Fruit fly (Drosophila melanogaster) whole organism, embryonic: ENCODE results near the gene Kap3.

ENCODE experiments used
- Ada2b ChIP-seq: fragments of 200-800 bp; sonication (Bioruptor generic); IDR thresholded peaks from 2 replicates; pipeline ENCODE4 v1.3.6; 2022; ENCODE audit warnings: missing biosample characterization, missing genetic modification characterization
- B-H2 ChIP-seq: fragments of 200-800 bp; sonication (Bioruptor generic); optimal IDR thresholded peaks from 2 replicates; lab custom pipeline; 2018; ENCODE audit warnings: missing biosample characterization, mild to moderate bottlenecking, missing genetic modification characterization
- CG11560 ChIP-seq: fragments of 200-800 bp; sonication (Bioruptor generic); IDR thresholded peaks from 3 replicates; pipeline ENCODE4 v1.3.6; 2022; ENCODE audit warnings: missing biosample characterization, missing genetic modification characterization
- CG12391 ChIP-seq: fragments of 200-800 bp; sonication (Bioruptor generic); optimal IDR thresholded peaks from 3 replicates; lab custom pipeline; 2018; ENCODE audit warnings: missing biosample characterization, mild to moderate bottlenecking, missing genetic modification characterization, moderate library complexity
- CG13296 ChIP-seq: fragments of 200-800 bp; sonication (Bioruptor generic); optimal IDR thresholded peaks from 3 replicates; lab custom pipeline; 2018; ENCODE audit warnings: missing biosample characterization, mild to moderate bottlenecking, missing genetic modification characterization
- CG13624 ChIP-seq: fragments of 200-800 bp; sonication (Bioruptor generic); optimal IDR thresholded peaks from 2 replicates; lab custom pipeline; 2016; ENCODE audit warnings: missing biosample characterization, missing genetic modification characterization
- CG1647 ChIP-seq: fragments of 200-800 bp; sonication (Bioruptor generic); optimal IDR thresholded peaks from 3 replicates; lab custom pipeline; 2016; ENCODE audit warnings: missing biosample characterization, missing genetic modification characterization
- CG16815 ChIP-seq: fragments of 200-800 bp; sonication (Bioruptor generic); optimal IDR thresholded peaks from 3 replicates; lab custom pipeline; 2017; ENCODE audit warnings: missing biosample characterization, mild to moderate bottlenecking, missing genetic modification characterization
- CG17912 ChIP-seq: fragments of 200-800 bp; sonication (Bioruptor generic); optimal IDR thresholded peaks from 2 replicates; lab custom pipeline; 2018; ENCODE audit warnings: missing biosample characterization, mild to moderate bottlenecking, missing genetic modification characterization
- CG18619 ChIP-seq: fragments of 200-800 bp; sonication (Bioruptor generic); optimal IDR thresholded peaks from 3 replicates; lab custom pipeline; 2017; ENCODE audit warnings: missing biosample characterization, mild to moderate bottlenecking, missing genetic modification characterization
- CG30403 ChIP-seq: fragments of 200-800 bp; sonication (Bioruptor generic); optimal IDR thresholded peaks from 3 replicates; lab custom pipeline; 2016; ENCODE audit warnings: missing biosample characterization, missing genetic modification characterization
- CG4360 ChIP-seq: fragments of 200-800 bp; sonication (Bioruptor generic); IDR thresholded peaks from 2 replicates; pipeline ENCODE4 v1.3.6; 2022; ENCODE audit warnings: missing biosample characterization, missing genetic modification characterization
- CG4854 ChIP-seq: fragments of 200-800 bp; sonication (Bioruptor generic); optimal IDR thresholded peaks from 2 replicates; lab custom pipeline; 2016; ENCODE audit warnings: missing biosample characterization, missing genetic modification characterization, inconsistent platforms
- CG5245 ChIP-seq: fragments of 200-800 bp; sonication (Bioruptor generic); optimal IDR thresholded peaks from 3 replicates; lab custom pipeline; 2016; ENCODE audit warnings: missing biosample characterization, missing genetic modification characterization
- CG6683 ChIP-seq: fragments of 200-800 bp; sonication (Bioruptor generic); optimal IDR thresholded peaks from 2 replicates; lab custom pipeline; 2017; ENCODE audit warnings: missing biosample characterization, mild to moderate bottlenecking, missing genetic modification characterization, missing genetic modification reagents
- CG8290 ChIP-seq, 3 experiments: fragments of 200-800 bp; sonication (Bioruptor generic); optimal IDR thresholded peaks; 2 replicates each; lab custom pipeline; 2016 to 2019; ENCODE audit warnings: missing biosample characterization in 3 of 3, missing genetic modification characterization in 3 of 3, mild to moderate bottlenecking in 2 of 3, moderate library complexity in 1 of 3
- Dref ChIP-seq: fragments of 200-800 bp; sonication (Bioruptor generic); IDR thresholded peaks from 2 replicates; pipeline ENCODE4 v1.3.6; 2022; ENCODE audit warnings: missing biosample characterization, missing genetic modification characterization
- E2f2 ChIP-seq: fragments of 200-800 bp; sonication (Bioruptor generic); IDR thresholded peaks from 2 replicates; pipeline ENCODE4 v1.3.6; 2022; ENCODE audit warnings: missing biosample characterization, missing genetic modification characterization
- Fer3 ChIP-seq: fragments of 200-800 bp; sonication (Bioruptor generic); optimal IDR thresholded peaks from 2 replicates; lab custom pipeline; 2018; ENCODE audit warnings: missing biosample characterization, mild to moderate bottlenecking, missing genetic modification characterization, moderate library complexity
- HLH4C ChIP-seq: fragments of 200-800 bp; sonication (Bioruptor generic); IDR thresholded peaks from 3 replicates; pipeline ENCODE4 v1.3.6; 2022; ENCODE audit warnings: missing biosample characterization, missing genetic modification characterization; ENCODE audit not compliant: partially characterized antibody
- HLHmδ ChIP-seq: fragments of 200-800 bp; sonication (Bioruptor generic); optimal IDR thresholded peaks from 2 replicates; lab custom pipeline; 2018; ENCODE audit warnings: missing biosample characterization, mild to moderate bottlenecking, missing genetic modification characterization, moderate library complexity
- Lpt ChIP-seq: fragments of >200 bp; optimal IDR thresholded peaks from 2 replicates; lab custom pipeline; 2018; ENCODE audit warnings: missing biosample characterization, missing genetic modification characterization
- MESR4 ChIP-seq: fragments of 200-800 bp; sonication (Bioruptor generic); optimal IDR thresholded peaks from 2 replicates; lab custom pipeline; 2018; ENCODE audit warnings: missing biosample characterization, mild to moderate bottlenecking, missing genetic modification characterization, moderate library complexity
- Mrtf ChIP-seq: fragments of 200-800 bp; sonication (Bioruptor generic); IDR thresholded peaks from 3 replicates; pipeline ENCODE4 v1.3.6; 2022; ENCODE audit warnings: missing biosample characterization, missing genetic modification characterization
- PHDP ChIP-seq: fragments of 200-800 bp; sonication (Bioruptor generic); optimal IDR thresholded peaks from 3 replicates; lab custom pipeline; 2018; ENCODE audit warnings: missing biosample characterization, mild to moderate bottlenecking, missing genetic modification characterization, moderate library complexity
- Pdp1 ChIP-seq, 2 experiments: fragments of 200-800 bp; sonication (Bioruptor generic); optimal IDR thresholded peaks; 3 replicates each; lab custom pipeline; 2016; ENCODE audit warnings: missing biosample characterization in 2 of 2, missing genetic modification characterization in 2 of 2, mild to moderate bottlenecking in 1 of 2, moderate library complexity in 1 of 2
- Rfx ChIP-seq: fragments of 200-800 bp; sonication (Bioruptor generic); IDR thresholded peaks from 2 replicates; pipeline ENCODE4 v1.3.6; 2022; ENCODE audit warnings: missing biosample characterization, missing genetic modification characterization
- Side ChIP-seq: fragments of 200-800 bp; sonication (Bioruptor generic); optimal IDR thresholded peaks from 2 replicates; lab custom pipeline; 2016; ENCODE audit warnings: missing biosample characterization, missing genetic modification characterization
- amos ChIP-seq: fragments of 200-800 bp; sonication (Bioruptor generic); IDR thresholded peaks from 2 replicates; pipeline ENCODE4 v1.3.6; 2022; ENCODE audit warnings: missing biosample characterization, missing genetic modification characterization; ENCODE audit not compliant: partially characterized antibody
- bsh ChIP-seq, 2 experiments: fragments of 200-800 bp; sonication (Bioruptor generic); optimal IDR thresholded peaks; 2 replicates each; lab custom pipeline; 2017 to 2018; ENCODE audit warnings: mild to moderate bottlenecking in 2 of 2, missing biosample characterization in 2 of 2, missing genetic modification characterization in 2 of 2, moderate library complexity in 1 of 2
- cad ChIP-seq: fragments of >200 bp; optimal IDR thresholded peaks from 2 replicates; lab custom pipeline; 2017; ENCODE audit warnings: missing biosample characterization, missing genetic modification characterization
- corto ChIP-seq: fragments of 200-800 bp; sonication (Bioruptor generic); optimal IDR thresholded peaks from 2 replicates; lab custom pipeline; 2016; ENCODE audit warnings: missing biosample characterization, mild to moderate bottlenecking, missing genetic modification characterization, moderate library complexity
- crc ChIP-seq: fragments of 200-800 bp; sonication (Bioruptor generic); optimal IDR thresholded peaks from 2 replicates; lab custom pipeline; 2016; ENCODE audit warnings: missing biosample characterization, missing genetic modification characterization
- cwo ChIP-seq: fragments of 200-800 bp; sonication (Bioruptor generic); optimal IDR thresholded peaks from 3 replicates; lab custom pipeline; 2017; ENCODE audit warnings: missing biosample characterization, missing genetic modification characterization, mild to moderate bottlenecking, moderate library complexity, missing genetic modification reagents
- disco-r ChIP-seq: fragments of 200-800 bp; sonication (Bioruptor generic); optimal IDR thresholded peaks from 2 replicates; lab custom pipeline; 2016; ENCODE audit warnings: missing biosample characterization, missing genetic modification characterization
- dmrt11E ChIP-seq: fragments of 200-800 bp; sonication (Bioruptor generic); optimal IDR thresholded peaks from 3 replicates; lab custom pipeline; 2018; ENCODE audit warnings: missing biosample characterization, mild to moderate bottlenecking, missing genetic modification characterization, moderate library complexity
- ems ChIP-seq: fragments of 200-800 bp; sonication (Bioruptor generic); optimal IDR thresholded peaks from 3 replicates; lab custom pipeline; 2016; ENCODE audit warnings: missing biosample characterization, missing genetic modification characterization
- eve ChIP-seq, 2 experiments: fragments of >200 bp; optimal IDR thresholded peaks; 2 replicates each; lab custom pipeline; 2017; ENCODE audit warnings: missing biosample characterization in 2 of 2, missing genetic modification characterization in 2 of 2
- ftz-f1 ChIP-seq: fragments of 200-800 bp; sonication (Bioruptor generic); optimal IDR thresholded peaks from 2 replicates; lab custom pipeline; 2016; ENCODE audit warnings: missing biosample characterization, missing genetic modification characterization
- fu2 ChIP-seq: fragments of 200-800 bp; sonication (Bioruptor generic); optimal IDR thresholded peaks from 2 replicates; lab custom pipeline; 2016; ENCODE audit warnings: missing biosample characterization, missing genetic modification characterization
- gt ChIP-seq: fragments of 200-800 bp; sonication (Bioruptor generic); IDR thresholded peaks from 2 replicates; pipeline ENCODE4 v1.3.6; 2022; ENCODE audit warnings: missing biosample characterization, missing genetic modification characterization
- ken ChIP-seq: fragments of 200-800 bp; sonication (Bioruptor generic); IDR thresholded peaks from 3 replicates; pipeline ENCODE4 v1.3.6; 2022; ENCODE audit warnings: missing biosample characterization, missing genetic modification characterization
- maf-S ChIP-seq: fragments of 200-800 bp; sonication (Bioruptor generic); optimal IDR thresholded peaks from 2 replicates; lab custom pipeline; 2016; ENCODE audit warnings: missing biosample characterization, missing genetic modification characterization
- mld ChIP-seq: fragments of 200-800 bp; sonication (Bioruptor generic); IDR thresholded peaks from 3 replicates; pipeline ENCODE4 v1.3.6; 2022; ENCODE audit warnings: missing biosample characterization, missing genetic modification characterization; ENCODE audit not compliant: partially characterized antibody
- repo ChIP-seq: fragments of 200-800 bp; sonication (Bioruptor generic); optimal IDR thresholded peaks from 2 replicates; lab custom pipeline; 2016; ENCODE audit warnings: missing biosample characterization, missing genetic modification characterization
- rib ChIP-seq: fragments of 200-800 bp; sonication (Bioruptor generic); IDR thresholded peaks from 2 replicates; pipeline ENCODE4 v1.3.6; 2022; ENCODE audit warnings: missing biosample characterization, missing genetic modification characterization
- sens ChIP-seq: fragments of 200-800 bp; sonication (Bioruptor generic); peaks from one replicate; lab custom pipeline; 2016; ENCODE audit warnings: missing biosample characterization, missing genetic modification characterization
- tna ChIP-seq: fragments of 200-800 bp; sonication (Bioruptor generic); IDR thresholded peaks from 2 replicates; pipeline ENCODE4 v1.3.6; 2022; ENCODE audit warnings: missing biosample characterization, missing genetic modification characterization; ENCODE audit not compliant: partially characterized antibody
- twi ChIP-seq: fragments of 200-800 bp; optimal IDR thresholded peaks from 2 replicates; lab custom pipeline; 2019; ENCODE audit warnings: missing biosample characterization, mild to moderate bottlenecking, missing genetic modification characterization, moderate library complexity
- zfh2 ChIP-seq: fragments of 200-800 bp; sonication (Bioruptor generic); optimal IDR thresholded peaks from 2 replicates; lab custom pipeline; 2016; ENCODE audit warnings: missing biosample characterization, missing genetic modification characterization

The Kap3 gene

dm6 chrX:11340719-11341322, 937 bp upstream of the Kap3 start (continued):
- TF ChIP-seq CG1647, result no peak
- TF ChIP-seq bsh (GFP tag; optimal IDR thresholded peaks at IDR 0.05; lab: Kevin White, UChicago), result peak in 1 of 2 experiments; percentile 16
- TF ChIP-seq mld (GFP tag; lab: Robert Waterston, UW), result no peak
- TF ChIP-seq CG4360 (GFP tag; lab: Robert Waterston, UW), result no peak
- TF ChIP-seq zfh2 (GFP tag; lab: Kevin White, UChicago), result no peak
- no peak for TF ChIP-seq tna (GFP tag; lab: Robert Waterston, UW)
- no peak for TF ChIP-seq HLH4C (GFP tag; lab: Robert Waterston, UW)
- TF ChIP-seq CG6683 (GFP tag; lab: Kevin White, UChicago), result no peak
- TF ChIP-seq CG4854, result no peak
- no peak for TF ChIP-seq gt (GFP tag; lab: Robert Waterston, UW)
- peak; percentile 3 for TF ChIP-seq Fer3
- TF ChIP-seq Side (GFP tag; lab: Kevin White, UChicago), result no peak
- TF ChIP-seq twi, result no peak
- TF ChIP-seq Pdp1 (GFP tag; optimal IDR thresholded peaks at IDR 0.05; lab: Kevin White, UChicago), result no peak
- no peak for TF ChIP-seq rib (GFP tag; lab: Robert Waterston, UW)
- TF ChIP-seq Lpt (GFP tag; lab: Kevin White, UChicago), result no peak
- no peak for TF ChIP-seq CG11560 (tag; lab: Robert Waterston, UW)
- no peak for TF ChIP-seq CG13296 (GFP tag; lab: Kevin White, UChicago)
- no peak for TF ChIP-seq amos
- no peak for TF ChIP-seq CG5245 (GFP tag; lab: Kevin White, UChicago)
- TF ChIP-seq CG18619, result peak; percentile 13
- no peak for TF ChIP-seq cad (GFP tag; lab: Kevin White, UChicago)
- TF ChIP-seq Ada2b (GFP tag; lab: Robert Waterston, UW), result no peak
- TF ChIP-seq Dref (GFP tag; lab: Robert Waterston, UW), result no peak
- peak; percentile 17 for TF ChIP-seq dmrt11E (tag; lab: Kevin White, UChicago)
- TF ChIP-seq CG8290 (GFP tag; optimal IDR thresholded peaks at IDR 0.05; lab: Kevin White, UChicago), result no peak
- peak in 1 of 2 experiments; percentile 2 for TF ChIP-seq CG8290 (tag; optimal IDR thresholded peaks at IDR 0.05; lab: Kevin White, UChicago)
- TF ChIP-seq eve (GFP tag; optimal IDR thresholded peaks at IDR 0.05; lab: Kevin White, UChicago), result no peak
- TF ChIP-seq E2f2 (GFP tag; lab: Robert Waterston, UW), result no peak
- TF ChIP-seq MESR4 (GFP tag; lab: Kevin White, UChicago), result no peak
- TF ChIP-seq crc, result no peak
- TF ChIP-seq PHDP (tag; lab: Kevin White, UChicago), result peak; percentile 9
- peak; percentile 18 for TF ChIP-seq CG12391 (tag; lab: Kevin White, UChicago)
- TF ChIP-seq CG16815 (GFP tag; lab: Kevin White, UChicago), result no peak
- TF ChIP-seq maf-S (GFP tag; lab: Kevin White, UChicago), result no peak
- TF ChIP-seq sens, result peak; percentile 80
- no peak for TF ChIP-seq cwo (GFP tag; lab: Kevin White, UChicago)
- no peak for TF ChIP-seq disco-r (GFP tag; lab: Kevin White, UChicago)
- no peak for TF ChIP-seq CG17912 (GFP tag; lab: Kevin White, UChicago)
- no peak for TF ChIP-seq ftz-f1 (GFP tag; lab: Kevin White, UChicago)
- TF ChIP-seq repo (GFP tag; lab: Kevin White, UChicago), result no peak
- TF ChIP-seq HLHmδ, result no peak
- TF ChIP-seq B-H2, result no peak
- TF ChIP-seq Rfx (GFP tag; lab: Robert Waterston, UW), result no peak
- no peak for TF ChIP-seq Mrtf (GFP tag; lab: Robert Waterston, UW)
- TF ChIP-seq fu2, result no peak
- TF ChIP-seq CG13624, result no peak
- peak; percentile 43 for TF ChIP-seq CG30403 (GFP tag; lab: Kevin White, UChicago)
- TF ChIP-seq corto (GFP tag; lab: Kevin White, UChicago), result no peak
- TF ChIP-seq ems (GFP tag; lab: Kevin White, UChicago), result no peak
- TF ChIP-seq ken (GFP tag; lab: Robert Waterston, UW), result no peak
